Worm (Caenorhabditis elegans) whole organism, early embryonic: ENCODE measurements around the gene ugt-61.

ENCODE experiments used
- B0310.2 ChIP-seq: sonication (generic microtip); optimal IDR thresholded peaks from 2 replicates; lab custom pipeline; 2016; ENCODE audit warnings: mild to moderate bottlenecking, missing genetic modification characterization, missing compliant biosample characterization
- F13C5.2 ChIP-seq: sonication (generic microtip); optimal IDR thresholded peaks from 2 replicates; lab custom pipeline; 2017; ENCODE audit warnings: mild to moderate bottlenecking, missing genetic modification characterization, inconsistent platforms, missing compliant biosample characterization
- aly-1 ChIP-seq: sonication (generic microtip); optimal IDR thresholded peaks from 2 replicates; lab custom pipeline; 2016; ENCODE audit warnings: missing genetic modification characterization, missing compliant biosample characterization
- ama-1 ChIP-seq: fragments of 150-350 bp; optimal IDR thresholded peaks from 2 replicates; lab custom pipeline; 2014
- ceh-13 ChIP-seq: fragments of 200-800 bp; sonication (Bioruptor generic); optimal IDR thresholded peaks from 2 replicates; lab custom pipeline; 2018; ENCODE audit warnings: mild to moderate bottlenecking, missing genetic modification characterization, missing compliant biosample characterization
- ceh-36 ChIP-seq: sonication (generic microtip); optimal IDR thresholded peaks from 2 replicates; lab custom pipeline; 2016; ENCODE audit warnings: missing genetic modification characterization, inconsistent platforms, missing compliant biosample characterization
- ets-7 ChIP-seq: sonication (generic microtip); optimal IDR thresholded peaks from 2 replicates; lab custom pipeline; 2016; ENCODE audit warnings: missing genotype, missing genetic modification characterization, missing compliant biosample characterization
- flt-1 ChIP-seq: fragments of 200-800 bp; sonication (Bioruptor generic); IDR thresholded peaks from 2 replicates; pipeline ENCODE4 v1.3.6; 2022; ENCODE audit warnings: missing genetic modification characterization, missing compliant biosample characterization
- hmbx-1 ChIP-seq: sonication (generic microtip); optimal IDR thresholded peaks from 2 replicates; lab custom pipeline; 2016; ENCODE audit warnings: mild to moderate bottlenecking, missing genetic modification characterization, missing compliant biosample characterization
- hmg-4 ChIP-seq: fragments of 200-800 bp; sonication (Bioruptor generic); optimal IDR thresholded peaks from 2 replicates; lab custom pipeline; 2018; ENCODE audit warnings: mild to moderate bottlenecking, missing genetic modification characterization, missing compliant biosample characterization
- hnd-1 ChIP-seq: sonication (generic microtip); optimal IDR thresholded peaks from 2 replicates; lab custom pipeline; 2016; ENCODE audit warnings: missing genetic modification characterization, missing compliant biosample characterization
- pes-1 ChIP-seq: fragments of 200-800 bp; sonication (Bioruptor generic); IDR thresholded peaks from 2 replicates; pipeline ENCODE4 v1.3.6; 2022; ENCODE audit warnings: missing genetic modification reagents, missing genetic modification characterization, missing compliant biosample characterization
- scrt-1 ChIP-seq: fragments of 200-800 bp; sonication (Bioruptor generic); IDR thresholded peaks from 2 replicates; pipeline ENCODE4 v1.3.6; 2022; ENCODE audit warnings: missing genetic modification characterization, missing compliant biosample characterization
- sea-1 ChIP-seq: fragments of 200-800 bp; sonication (Bioruptor generic); conservative IDR thresholded peaks from 2 replicates; pipeline ENCODE4 v1.3.6; 2022; ENCODE audit warnings: missing genetic modification characterization, missing compliant biosample characterization
- tbx-11 ChIP-seq: fragments of 200-800 bp; sonication (Bioruptor generic); IDR thresholded peaks from 2 replicates; pipeline ENCODE4 v1.3.6; 2022; ENCODE audit warnings: missing genetic modification characterization, missing compliant biosample characterization
- tbx-37 ChIP-seq: fragments of 200-800 bp; sonication (Bioruptor generic); conservative IDR thresholded peaks from 2 replicates; pipeline ENCODE4 v1.3.6; 2022; ENCODE audit warnings: missing genetic modification reagents, missing genetic modification characterization, missing compliant biosample characterization
- tra-4 ChIP-seq: sonication (generic microtip); optimal IDR thresholded peaks from 2 replicates; lab custom pipeline; 2017; ENCODE audit warnings: missing genetic modification characterization, missing compliant biosample characterization

Gene ugt-61

DNA sequence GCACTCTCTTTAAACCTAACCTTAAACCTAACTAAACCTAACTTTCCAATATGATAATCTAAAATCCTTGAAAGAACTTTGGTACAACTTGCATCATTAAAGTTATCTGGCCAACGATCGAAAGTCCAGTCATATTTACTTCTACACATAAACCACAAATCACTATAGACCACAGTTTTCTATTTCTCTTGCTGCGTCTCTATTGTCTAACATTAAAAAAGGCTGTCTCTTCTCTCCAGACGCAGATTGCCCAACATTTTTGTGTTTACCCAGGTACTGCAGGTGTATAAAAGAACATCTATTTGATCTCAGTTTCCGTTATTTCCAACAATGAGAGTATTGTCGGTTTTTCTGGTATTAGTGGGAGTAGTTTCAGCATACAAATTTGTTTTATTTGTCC, at the start of gene ugt-61:
Gene ugt-61, plus strand, starts transcription at position 233 of the 400 bp plus-strand sequence.
- TF ChIP-seq ets-7 (tag; lab: Kevin White, UChicago) = no peak
- no peak for TF ChIP-seq ceh-13 (GFP tag; lab: Kevin White, UChicago)
- TF ChIP-seq hmbx-1 = no peak
- no peak for TF ChIP-seq F13C5.2 (tag; lab: Kevin White, UChicago)

DNA sequence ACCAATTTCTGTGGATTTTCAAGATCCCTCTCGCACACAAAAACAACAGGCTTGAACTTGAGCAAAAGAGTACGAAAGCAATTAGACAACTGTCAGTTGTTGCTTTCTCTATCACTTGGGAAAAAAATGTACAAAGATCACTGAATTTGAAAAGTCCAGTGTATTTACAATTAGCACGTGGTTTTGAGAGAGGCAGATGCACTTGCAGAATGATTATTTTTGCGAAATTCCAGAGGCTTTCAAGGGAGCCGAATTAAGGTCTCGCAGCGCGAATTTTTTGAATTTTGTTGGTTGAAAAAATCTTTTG, 49.0 kb upstream of the ugt-61 start:
- TF ChIP-seq tra-4 (tag; lab: Kevin White, UChicago) = no peak
- no peak for TF ChIP-seq scrt-1
- no peak for TF ChIP-seq tbx-37 (GFP tag; lab: Robert Waterston, UW)
- no peak for TF ChIP-seq ets-7 (tag; lab: Kevin White, UChicago)
- no peak for TF ChIP-seq B0310.2 (tag; lab: Kevin White, UChicago)
- TF ChIP-seq F13C5.2 (tag; lab: Kevin White, UChicago) = no peak
- no peak for TF ChIP-seq hmg-4 (GFP tag; lab: Kevin White, UChicago)
- TF ChIP-seq tbx-11 = no peak
- TF ChIP-seq ceh-36 (tag; lab: Kevin White, UChicago) = no peak
- no peak for TF ChIP-seq hmbx-1
- no peak for TF ChIP-seq ama-1 (lab: Kevin White, UChicago)
- TF ChIP-seq sea-1 (GFP tag; lab: Robert Waterston, UW) = no peak

DNA sequence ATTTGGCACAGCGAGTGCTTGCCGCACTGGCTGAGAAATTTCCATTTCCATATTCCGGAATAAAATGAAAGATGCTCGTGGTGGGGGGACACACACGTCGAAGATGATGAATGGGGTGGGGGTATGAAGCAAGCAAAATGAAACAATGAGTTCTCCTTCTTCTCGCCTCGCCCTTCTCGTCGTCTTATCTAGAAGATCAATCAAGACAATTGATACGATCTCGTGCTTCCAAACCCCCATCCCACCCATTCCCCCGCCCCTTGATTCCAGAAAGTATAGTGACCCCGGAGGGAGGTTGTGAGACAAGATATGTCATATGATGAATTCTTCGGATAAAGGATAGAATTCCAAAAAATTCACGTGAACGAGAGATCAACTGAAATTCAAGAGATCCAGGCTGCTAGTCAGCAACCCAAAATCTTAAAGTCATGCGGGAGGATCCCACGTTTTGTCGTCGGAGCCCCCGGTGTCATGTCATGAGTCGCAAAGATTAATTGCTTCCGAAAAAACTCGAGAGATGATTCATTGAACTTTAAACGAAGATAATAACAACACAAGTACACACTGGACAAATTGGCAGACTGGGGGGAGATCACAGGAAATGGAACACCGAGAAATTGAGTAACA, 47.6 kb upstream of the ugt-61 start:
- TF ChIP-seq ceh-36 (tag; lab: Kevin White, UChicago) (no peak), flt-1 (GFP tag; lab: Robert Waterston, UW) (no peak), tbx-37 (GFP tag; lab: Robert Waterston, UW) (no peak), hnd-1 (no peak), ceh-13 (GFP tag; lab: Kevin White, UChicago) (no peak), hmbx-1 (no peak), B0310.2 (tag; lab: Kevin White, UChicago) (no peak), ets-7 (tag; lab: Kevin White, UChicago) (no peak), pes-1 (GFP tag; lab: Robert Waterston, UW) (no peak), tbx-11 (no peak)

DNA sequence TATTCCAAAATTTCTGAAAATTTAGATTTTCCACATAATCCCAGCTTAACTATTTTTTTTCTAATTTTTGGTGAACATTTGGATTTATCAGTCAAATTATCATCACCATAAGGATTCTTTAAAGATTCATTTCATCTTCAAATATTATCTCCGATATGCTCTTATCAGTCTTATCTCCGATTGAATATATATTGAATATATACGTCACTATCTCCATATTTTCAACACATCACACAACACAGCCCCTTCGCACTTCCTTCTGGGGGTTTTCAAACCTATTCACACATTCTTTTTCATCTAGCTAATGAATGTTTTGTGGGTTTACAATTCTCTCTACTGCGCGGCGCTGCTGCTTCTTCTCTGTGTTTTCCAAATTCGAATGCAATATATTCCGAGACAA, 43.5 kb upstream of the ugt-61 start:
- TF ChIP-seq tbx-37 (GFP tag; lab: Robert Waterston, UW) = no peak
- no peak for TF ChIP-seq hnd-1
- no peak for TF ChIP-seq ceh-36 (tag; lab: Kevin White, UChicago)
- TF ChIP-seq ama-1 (lab: Kevin White, UChicago) = no peak
- no peak for TF ChIP-seq tbx-11
- TF ChIP-seq ets-7 (tag; lab: Kevin White, UChicago) = no peak
- TF ChIP-seq F13C5.2 (tag; lab: Kevin White, UChicago) = no peak
- TF ChIP-seq hmg-4 (GFP tag; lab: Kevin White, UChicago) = no peak
- TF ChIP-seq tra-4 (tag; lab: Kevin White, UChicago) = no peak
- TF ChIP-seq scrt-1 = no peak
- TF ChIP-seq sea-1 (GFP tag; lab: Robert Waterston, UW) = no peak
- no peak for TF ChIP-seq hmbx-1
- no peak for TF ChIP-seq pes-1 (GFP tag; lab: Robert Waterston, UW)
- TF ChIP-seq ceh-13 (GFP tag; lab: Kevin White, UChicago) = no peak

DNA sequence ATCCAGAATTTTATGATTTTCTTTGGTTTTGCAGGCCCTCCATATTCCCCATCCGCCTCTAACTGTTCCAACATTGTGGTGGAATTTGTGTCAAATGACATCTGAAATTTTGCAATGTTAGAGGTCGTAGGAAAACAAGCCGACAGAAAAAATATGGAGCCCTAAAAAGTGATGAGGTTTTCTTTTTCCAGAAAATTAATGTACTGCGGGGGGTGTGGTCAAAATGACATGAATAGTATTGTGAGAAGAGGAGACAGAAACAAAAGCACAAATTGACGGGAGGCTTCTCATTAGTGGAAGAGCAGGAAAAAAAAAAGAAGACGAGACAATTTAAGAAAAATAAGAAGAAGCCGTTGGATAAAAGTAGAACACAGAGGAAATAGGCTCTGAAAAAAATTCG, 42.0 kb upstream of the ugt-61 start, which contains the start of gene ZC266.1:
Gene ZC266.1, minus strand, starts transcription at position 101 of the 400 bp plus-strand sequence.
- TF ChIP-seq F13C5.2 (tag; lab: Kevin White, UChicago) (no peak), scrt-1 (no peak), pes-1 (GFP tag; lab: Robert Waterston, UW) (no peak), aly-1 (tag; lab: Kevin White, UChicago) (no peak), tra-4 (tag; lab: Kevin White, UChicago) (no peak), tbx-11 (no peak)

DNA sequence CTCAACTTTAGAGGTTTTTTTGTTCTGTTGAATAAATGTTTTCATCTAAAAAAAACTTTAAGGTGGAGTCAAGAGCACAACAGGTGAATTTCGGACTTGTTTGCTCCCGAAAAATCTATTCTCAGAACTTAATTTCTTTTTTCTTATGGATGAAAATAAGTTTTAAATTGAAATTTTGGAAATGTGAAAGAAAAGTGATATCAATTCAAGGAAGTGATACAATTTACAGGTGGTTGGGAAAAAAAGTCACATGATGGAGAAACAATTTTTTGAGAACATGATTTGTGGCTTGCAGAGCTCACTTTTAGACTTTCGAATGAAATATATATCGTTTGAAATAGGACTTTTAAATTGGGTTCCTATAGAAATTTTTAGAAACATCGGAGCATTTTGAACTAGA, 34.6 kb upstream of the ugt-61 start:
- TF ChIP-seq aly-1 (tag; lab: Kevin White, UChicago) (no peak), hnd-1 (no peak), flt-1 (GFP tag; lab: Robert Waterston, UW) (no peak), F13C5.2 (tag; lab: Kevin White, UChicago) (no peak), sea-1 (GFP tag; lab: Robert Waterston, UW) (no peak), scrt-1 (no peak), tra-4 (tag; lab: Kevin White, UChicago) (no peak), hmg-4 (GFP tag; lab: Kevin White, UChicago) (no peak)

DNA sequence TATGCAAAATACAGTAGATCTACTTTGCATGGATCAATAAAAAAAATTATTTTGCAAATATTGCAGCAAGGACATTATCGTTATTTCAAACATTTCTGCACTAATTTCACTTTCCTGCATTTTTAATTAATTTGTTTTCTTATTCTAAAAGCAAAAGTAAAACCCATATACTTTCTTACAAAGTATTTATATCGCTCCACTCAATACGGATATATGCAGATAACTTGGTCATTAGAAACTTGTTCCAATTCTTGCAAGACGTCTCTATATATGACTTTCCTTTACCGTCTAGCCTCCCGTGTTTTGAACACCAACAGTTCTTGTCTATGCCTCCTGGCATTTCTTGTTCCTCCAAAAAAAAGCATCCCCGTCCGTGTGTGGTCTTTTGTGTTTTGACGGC, 31.8 kb upstream of the ugt-61 start, which contains the start of gene oac-24:
Gene oac-24, plus strand, starts transcription at position 301 of the 400 bp plus-strand sequence.
- TF ChIP-seq ama-1 (lab: Kevin White, UChicago) (no peak), tbx-37 (GFP tag; lab: Robert Waterston, UW) (no peak), sea-1 (GFP tag; lab: Robert Waterston, UW) (no peak), pes-1 (GFP tag; lab: Robert Waterston, UW) (no peak), B0310.2 (tag; lab: Kevin White, UChicago) (no peak), scrt-1 (no peak), hnd-1 (no peak), ceh-36 (tag; lab: Kevin White, UChicago) (no peak), ets-7 (tag; lab: Kevin White, UChicago) (no peak), flt-1 (GFP tag; lab: Robert Waterston, UW) (no peak), ceh-13 (GFP tag; lab: Kevin White, UChicago) (no peak), tra-4 (tag; lab: Kevin White, UChicago) (no peak), tbx-11 (no peak), hmg-4 (GFP tag; lab: Kevin White, UChicago) (no peak), hmbx-1 (no peak), F13C5.2 (tag; lab: Kevin White, UChicago) (no peak)

DNA sequence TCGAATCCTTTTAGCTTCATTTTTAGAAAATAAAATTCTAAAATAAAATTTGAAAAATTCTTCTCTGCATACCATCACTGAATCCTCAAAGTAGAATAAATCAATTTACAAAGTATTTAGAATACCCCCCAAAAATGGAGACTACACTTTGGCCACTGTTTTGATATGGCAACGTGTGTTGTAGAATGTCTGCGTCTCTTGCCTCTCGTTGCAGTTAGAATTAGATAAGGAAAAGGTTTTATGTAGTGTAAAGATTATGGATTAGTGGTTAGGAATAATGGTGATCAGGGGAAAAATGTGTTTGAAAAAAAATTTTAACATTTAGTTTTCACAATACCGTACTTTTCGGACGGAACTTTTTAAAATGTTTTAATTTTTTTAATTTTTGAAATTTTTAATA, 22.3 kb upstream of the ugt-61 start, which contains the start of gene prx-6:
Gene prx-6, minus strand, starts transcription at position 129 of the 400 bp plus-strand sequence.
- TF ChIP-seq ets-7 (tag; lab: Kevin White, UChicago) (no peak), pes-1 (GFP tag; lab: Robert Waterston, UW) (no peak), scrt-1 (no peak), tra-4 (tag; lab: Kevin White, UChicago) (no peak), sea-1 (GFP tag; lab: Robert Waterston, UW) (no peak), hmg-4 (GFP tag; lab: Kevin White, UChicago) (no peak), tbx-37 (GFP tag; lab: Robert Waterston, UW) (no peak), ceh-13 (GFP tag; lab: Kevin White, UChicago) (no peak), B0310.2 (tag; lab: Kevin White, UChicago) (no peak), F13C5.2 (tag; lab: Kevin White, UChicago) (no peak), aly-1 (tag; lab: Kevin White, UChicago) (no peak), ama-1 (lab: Kevin White, UChicago) (no peak), flt-1 (GFP tag; lab: Robert Waterston, UW) (no peak), tbx-11 (no peak), hmbx-1 (no peak), ceh-36 (tag; lab: Kevin White, UChicago) (no peak)
